Worm (Caenorhabditis elegans): ENCODE measurements around the gene T06E4.5.

Gene T06E4.5

ce11 chrV:9587619-9588018 lies 43.4 kb upstream of the T06E4.5 start:
- TF ChIP-seq ama-1 (optimal IDR thresholded peaks at IDR 0.05) (no peak), ttx-3 (tag; optimal IDR thresholded peaks at IDR 0.05) (no peak), unc-55 (GFP tag; optimal IDR thresholded peaks at IDR 0.05) (no peak), ceh-6 (GFP tag; optimal IDR thresholded peaks at IDR 0.05) (no peak), pat-9 (tag; optimal IDR thresholded peaks at IDR 0.05) (no peak), hlh-13 (GFP tag; optimal IDR thresholded peaks at IDR 0.05) (no peak), mec-3 (tag; optimal IDR thresholded peaks at IDR 0.05; ENCODE audit: borderline replicate concordance) (no peak), ceh-31 (tag; optimal IDR thresholded peaks at IDR 0.05) (no peak), hlh-8 (tag; optimal IDR thresholded peaks at IDR 0.05) (no peak), C08G9.2 (tag; optimal IDR thresholded peaks at IDR 0.05) (no peak), madf-2 (tag; optimal IDR thresholded peaks at IDR 0.05) (no peak), ceh-24 (tag; optimal IDR thresholded peaks at IDR 0.05) (no peak), elt-4 (tag; optimal IDR thresholded peaks at IDR 0.05) (no peak), ceh-48 (tag; optimal IDR thresholded peaks at IDR 0.05) (no peak), nfya-1 (tag; optimal IDR thresholded peaks at IDR 0.05) (no peak), ceh-18 (tag; optimal IDR thresholded peaks at IDR 0.05) (no peak)

DNA sequence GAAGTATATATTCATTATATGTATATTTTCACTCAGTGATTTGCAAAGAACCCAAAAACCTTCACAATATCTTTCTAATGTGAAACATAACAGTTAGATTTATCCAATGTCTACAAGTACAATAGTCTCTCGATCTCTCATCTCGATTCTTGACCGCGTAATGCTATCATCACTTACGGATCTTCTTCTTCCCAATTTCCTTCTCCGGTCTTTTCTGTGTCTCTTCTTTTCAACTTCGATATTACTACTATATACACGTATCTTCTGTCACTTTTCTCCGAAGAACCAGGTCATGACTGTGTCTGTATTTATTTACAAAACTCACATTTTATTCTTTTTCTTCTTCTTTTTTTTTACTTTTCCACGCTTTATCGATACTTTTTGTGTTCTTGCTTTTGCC lies 42.5 kb upstream of the T06E4.5 start:
- TF ChIP-seq ttx-3 (tag; optimal IDR thresholded peaks at IDR 0.05) (no peak), pag-3 (tag; optimal IDR thresholded peaks at IDR 0.05; ENCODE audit: borderline replicate concordance) (no peak), ceh-31 (tag; optimal IDR thresholded peaks at IDR 0.05) (no peak), T23F11.4 (GFP tag; optimal IDR thresholded peaks at IDR 0.05) (no peak), syd-9 (tag; optimal IDR thresholded peaks at IDR 0.05) (no peak), C08G9.2 (tag; optimal IDR thresholded peaks at IDR 0.05) (no peak), unc-3 (GFP tag; conservative IDR thresholded peaks at IDR 0.05) (no peak), unc-3 (tag; optimal IDR thresholded peaks at IDR 0.05) (no peak), npax-4 (tag; optimal IDR thresholded peaks at IDR 0.05) (no peak), ceh-2 (tag; optimal IDR thresholded peaks at IDR 0.05) (no peak), fax-1 (tag; optimal IDR thresholded peaks at IDR 0.05) (no peak), ahr-1 (tag; optimal IDR thresholded peaks at IDR 0.05) (no peak), sdc-2 (tag; optimal IDR thresholded peaks at IDR 0.05) (no peak), fkh-10 (GFP tag; optimal IDR thresholded peaks at IDR 0.05) (no peak), tbx-7 (tag; optimal IDR thresholded peaks at IDR 0.05) (no peak)

- no peak for TF ChIP-seq ceh-31 (tag; optimal IDR thresholded peaks at IDR 0.05)
- TF ChIP-seq unc-86 (tag; optimal IDR thresholded peaks at IDR 0.05) = no peak
- no peak for TF ChIP-seq sdc-2 (tag; optimal IDR thresholded peaks at IDR 0.05)
- TF ChIP-seq che-1 (tag; optimal IDR thresholded peaks at IDR 0.05) = no peak
- no peak for TF ChIP-seq gmeb-2 (tag; optimal IDR thresholded peaks at IDR 0.05)
These were observed 40.7 kb upstream of the T06E4.5 start, which contains the start of gene K09G1.2 for ce11 chrV:9590317-9590716. TSS of gene K09G1.2 (plus strand) at chrV:9590617.

DNA sequence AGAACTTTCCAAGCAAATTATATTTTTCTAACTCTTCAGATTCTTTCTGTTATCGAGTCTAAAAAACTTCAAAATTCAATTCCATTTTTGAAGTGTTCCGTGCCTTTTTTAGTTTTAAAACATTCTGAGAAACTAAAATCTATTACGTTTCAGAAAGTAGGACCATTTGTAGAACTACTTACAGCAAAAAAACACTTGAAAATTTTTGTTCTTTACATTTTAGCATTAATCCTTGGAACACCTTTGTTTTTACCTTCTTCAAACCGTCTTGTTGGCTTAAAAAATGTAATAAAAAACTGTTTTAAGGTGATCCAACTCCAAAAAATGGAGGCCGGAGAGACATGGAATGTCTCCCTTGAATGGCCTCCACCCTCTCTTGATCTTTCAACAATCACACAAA lies 22.8 kb upstream of the T06E4.5 start, which contains the start of gene dop-2:
Gene dop-2, plus strand, starts transcription at position 301 of the 400 bp plus-strand sequence.
- TF ChIP-seq T23F11.4 (GFP tag; optimal IDR thresholded peaks at IDR 0.05) = no peak
- TF ChIP-seq ceh-18 (tag; optimal IDR thresholded peaks at IDR 0.05) = no peak
- no peak for TF ChIP-seq C38D4.7 (GFP tag; optimal IDR thresholded peaks at IDR 0.05)
- no peak for TF ChIP-seq lin-11 (tag; optimal IDR thresholded peaks at IDR 0.05)
- TF ChIP-seq sdc-2 (tag; optimal IDR thresholded peaks at IDR 0.05) = no peak
- TF ChIP-seq mec-3 (tag; optimal IDR thresholded peaks at IDR 0.05; ENCODE audit: borderline replicate concordance) = no peak
- TF ChIP-seq fkh-10 (GFP tag; optimal IDR thresholded peaks at IDR 0.05) = no peak
- no peak for TF ChIP-seq che-1 (tag; optimal IDR thresholded peaks at IDR 0.05)
- TF ChIP-seq odd-2 (tag; optimal IDR thresholded peaks at IDR 0.05) = no peak
- no peak for TF ChIP-seq fkh-6 (tag; optimal IDR thresholded peaks at IDR 0.05)
- TF ChIP-seq ceh-14 (tag; optimal IDR thresholded peaks at IDR 0.05) = no peak
- TF ChIP-seq tbx-2 (tag; optimal IDR thresholded peaks at IDR 0.05) = no peak
- TF ChIP-seq madf-2 (tag; optimal IDR thresholded peaks at IDR 0.05) = no peak
- no peak for TF ChIP-seq ceh-30 (tag; optimal IDR thresholded peaks at IDR 0.05)
- TF ChIP-seq pha-4 (tag; optimal IDR thresholded peaks at IDR 0.05) = no peak
- TF ChIP-seq unc-3 (GFP tag; conservative IDR thresholded peaks at IDR 0.05) = no peak
- no peak for TF ChIP-seq unc-3 (tag; optimal IDR thresholded peaks at IDR 0.05)
- TF ChIP-seq eyg-1 (tag; optimal IDR thresholded peaks at IDR 0.05) = no peak
- TF ChIP-seq K02D7.2 (tag; optimal IDR thresholded peaks at IDR 0.05) = no peak

Measured in whole organism, late embryonic.